Worm (Caenorhabditis elegans) whole organism, mixed stage, embryonic: ENCODE measurements around the gene txt-8.

ENCODE experiments used
- M03D4.4 ChIP-seq: sonication (generic microtip); optimal IDR thresholded peaks from 2 replicates; lab custom pipeline; 2017; ENCODE audit warnings: mild to moderate bottlenecking, missing genetic modification characterization, missing compliant biosample characterization
- bed-3 ChIP-seq: fragments of 200-800 bp; sonication (Bioruptor generic); optimal IDR thresholded peaks from 3 replicates; lab custom pipeline; 2018; ENCODE audit warnings: mild to moderate bottlenecking, missing genetic modification characterization, moderate library complexity, missing compliant biosample characterization
- blmp-1 ChIP-seq: fragments of 150-350 bp; optimal IDR thresholded peaks from 2 replicates; lab custom pipeline; 2014; ENCODE audit warnings: missing biosample characterization, missing genetic modification characterization
- ceh-39 ChIP-seq: fragments of 150-350 bp; optimal IDR thresholded peaks from 2 replicates; lab custom pipeline; 2014; ENCODE audit warnings: missing biosample characterization, missing genetic modification characterization
- ceh-43 ChIP-seq: fragments of 200-800 bp; sonication (Bioruptor generic); optimal IDR thresholded peaks from 2 replicates; lab custom pipeline; 2018; ENCODE audit warnings: mild to moderate bottlenecking, missing genetic modification characterization, moderate library complexity, missing compliant biosample characterization
- ceh-83 ChIP-seq: fragments of 200-800 bp; sonication (Bioruptor generic); optimal IDR thresholded peaks from 2 replicates; lab custom pipeline; 2018; ENCODE audit warnings: mild to moderate bottlenecking, missing genetic modification characterization, missing compliant biosample characterization
- ces-1 ChIP-seq: fragments of 150-350 bp; optimal IDR thresholded peaks from 2 replicates; lab custom pipeline; 2014; ENCODE audit warnings: missing biosample characterization, missing genetic modification reagents, missing genetic modification characterization
- cnd-1 ChIP-seq: fragments of 200-800 bp; sonication (Bioruptor generic); optimal IDR thresholded peaks from 2 replicates; lab custom pipeline; 2018; ENCODE audit warnings: mild to moderate bottlenecking, missing genetic modification characterization, missing compliant biosample characterization
- drap-1 ChIP-seq: fragments of 200-800 bp; sonication (Bioruptor generic); optimal IDR thresholded peaks from 3 replicates; lab custom pipeline; 2018; ENCODE audit warnings: mild to moderate bottlenecking, missing genetic modification characterization, missing compliant biosample characterization
- elt-1 ChIP-seq: sonication (generic microtip); optimal IDR thresholded peaks from 2 replicates; lab custom pipeline; 2017; ENCODE audit warnings: missing genetic modification characterization, mild to moderate bottlenecking, missing compliant biosample characterization, antibody characterized with exemption, moderate library complexity, borderline replicate concordance; ENCODE audit not compliant: insufficient read depth
- elt-3 ChIP-seq: fragments of 150-350 bp; optimal IDR thresholded peaks from 2 replicates; lab custom pipeline; 2014; ENCODE audit warnings: missing biosample characterization, missing genetic modification characterization
- flh-1 ChIP-seq: fragments of 200-800 bp; sonication (Bioruptor generic); optimal IDR thresholded peaks from 2 replicates; lab custom pipeline; 2018; ENCODE audit warnings: mild to moderate bottlenecking, missing genetic modification characterization, moderate library complexity, missing compliant biosample characterization
- hlh-1 ChIP-seq: fragments of 150-350 bp; optimal IDR thresholded peaks from 2 replicates; lab custom pipeline; 2014; ENCODE audit warnings: missing biosample characterization, missing genetic modification reagents, missing genetic modification characterization
- lin-13 ChIP-seq: fragments of 150-350 bp; optimal IDR thresholded peaks from 2 replicates; lab custom pipeline; 2014; ENCODE audit warnings: missing biosample characterization, missing genetic modification characterization
- lin-32 ChIP-seq: fragments of 200-800 bp; sonication (Bioruptor generic); optimal IDR thresholded peaks from 2 replicates; lab custom pipeline; 2018; ENCODE audit warnings: mild to moderate bottlenecking, missing genetic modification characterization, missing compliant biosample characterization
- mab-5 ChIP-seq: fragments of 150-350 bp; optimal IDR thresholded peaks from 2 replicates; lab custom pipeline; 2014; ENCODE audit warnings: missing biosample characterization, missing genetic modification characterization
- mep-1 ChIP-seq: fragments of 150-350 bp; optimal IDR thresholded peaks from 2 replicates; lab custom pipeline; 2017; ENCODE audit warnings: missing biosample characterization, missing genetic modification reagents, missing genetic modification characterization, inconsistent platforms
- mls-2 ChIP-seq: sonication (generic microtip); optimal IDR thresholded peaks from 2 replicates; lab custom pipeline; 2016; ENCODE audit warnings: mild to moderate bottlenecking, missing genetic modification characterization, moderate library complexity, missing compliant biosample characterization
- nhr-12 ChIP-seq: fragments of 150-350 bp; optimal IDR thresholded peaks from 2 replicates; lab custom pipeline; 2014; ENCODE audit warnings: missing biosample characterization, missing genetic modification characterization
- nhr-2 ChIP-seq: fragments of 150-350 bp; optimal IDR thresholded peaks from 2 replicates; lab custom pipeline; 2014; ENCODE audit warnings: missing biosample characterization, missing genetic modification characterization
- nhr-28 ChIP-seq: fragments of 150-350 bp; optimal IDR thresholded peaks from 2 replicates; lab custom pipeline; 2014; ENCODE audit warnings: missing biosample characterization, missing genetic modification characterization
- nhr-76 ChIP-seq: sonication (generic microtip); optimal IDR thresholded peaks from 2 replicates; lab custom pipeline; 2017; ENCODE audit warnings: missing biosample characterization, missing genetic modification characterization
- pha-4 ChIP-seq: fragments of 150-350 bp; optimal IDR thresholded peaks from 2 replicates; lab custom pipeline; 2018; ENCODE audit warnings: missing biosample characterization, missing genetic modification reagents, missing genetic modification characterization
- sem-2 ChIP-seq: fragments of 200-800 bp; sonication (Bioruptor generic); optimal IDR thresholded peaks from 2 replicates; lab custom pipeline; 2018; ENCODE audit warnings: mild to moderate bottlenecking, missing genetic modification characterization, missing compliant biosample characterization
- snpc-4 ChIP-seq: fragments of 150-350 bp; optimal IDR thresholded peaks from 2 replicates; lab custom pipeline; 2014; ENCODE audit warnings: missing biosample characterization, missing genetic modification characterization
- tbx-8 ChIP-seq: fragments of 200-800 bp; sonication (Bioruptor generic); optimal IDR thresholded peaks from 2 replicates; lab custom pipeline; 2018; ENCODE audit warnings: mild to moderate bottlenecking, missing genetic modification characterization, moderate library complexity, missing compliant biosample characterization
- unc-120 ChIP-seq: sonication (generic microtip); optimal IDR thresholded peaks from 2 replicates; lab custom pipeline; 2017; ENCODE audit warnings: missing genetic modification characterization, missing compliant biosample characterization; ENCODE audit not compliant: poor library complexity, severe bottlenecking
- unc-39 ChIP-seq: fragments of 150-350 bp; optimal IDR thresholded peaks from 2 replicates; lab custom pipeline; 2014; ENCODE audit warnings: missing biosample characterization, missing genetic modification characterization
- unc-62 ChIP-seq: fragments of 150-350 bp; optimal IDR thresholded peaks from 2 replicates; lab custom pipeline; 2014; ENCODE audit warnings: missing biosample characterization, missing genetic modification reagents, missing genetic modification characterization
- zip-8 ChIP-seq: fragments of 150-350 bp; optimal IDR thresholded peaks from 2 replicates; lab custom pipeline; 2014; ENCODE audit warnings: missing biosample characterization, missing genetic modification characterization
- ztf-11 ChIP-seq: fragments of 150-350 bp; optimal IDR thresholded peaks from 2 replicates; lab custom pipeline; 2014; ENCODE audit warnings: missing biosample characterization, missing genetic modification characterization

Gene txt-8

ce11 chrV:18414051-18414450 lies at the start of gene txt-8:
TSS of gene txt-8 (plus strand) at chrV:18414351.
- TF ChIP-seq nhr-2 (tag; lab: Kevin White, UChicago) (no peak), unc-62 (no peak), hlh-1 (tag; lab: Kevin White, UChicago) (no peak), ceh-83 (no peak), ztf-11 (tag; lab: Kevin White, UChicago) (no peak), elt-1 (no peak), bed-3 (GFP tag; lab: Kevin White, UChicago) (no peak)

ce11 chrV:18364558-18364957 lies 49.6 kb upstream of the txt-8 start, which contains the start of gene C08E8.9:
TSS of gene C08E8.9 (plus strand) at chrV:18364858.
- TF ChIP-seq blmp-1 (tag; lab: Kevin White, UChicago) (no peak), zip-8 (tag; lab: Kevin White, UChicago) (no peak), ceh-43 (GFP tag; lab: Kevin White, UChicago) (no peak), unc-120 (tag; lab: Kevin White, UChicago) (no peak), nhr-12 (tag; lab: Kevin White, UChicago) (no peak), hlh-1 (tag; lab: Kevin White, UChicago) (no peak), mls-2 (tag; lab: Kevin White, UChicago) (no peak), unc-39 (tag; lab: Kevin White, UChicago) (no peak), nhr-28 (tag; lab: Kevin White, UChicago) (no peak), flh-1 (GFP tag; lab: Kevin White, UChicago) (no peak), snpc-4 (tag; lab: Kevin White, UChicago) (no peak), lin-32 (GFP tag; lab: Kevin White, UChicago) (no peak), pha-4 (tag; lab: Kevin White, UChicago) (no peak), cnd-1 (tag; lab: Kevin White, UChicago) (no peak), mab-5 (tag; lab: Kevin White, UChicago) (no peak), nhr-76 (tag; lab: Kevin White, UChicago) (no peak), sem-2 (GFP tag; lab: Kevin White, UChicago) (no peak), ceh-83 (no peak), tbx-8 (GFP tag; lab: Kevin White, UChicago) (no peak), elt-1 (no peak)

ce11 chrV:18368322-18368721 lies 45.8 kb upstream of the txt-8 start, which contains the start of gene C08E8.6:
TSS of gene C08E8.6 (minus strand) at chrV:18368422.
- no peak for TF ChIP-seq cnd-1 (tag; lab: Kevin White, UChicago)
- no peak for TF ChIP-seq unc-120 (tag; lab: Kevin White, UChicago)
- TF ChIP-seq ceh-43 (GFP tag; lab: Kevin White, UChicago): no peak
- no peak for TF ChIP-seq mep-1 (tag; lab: Kevin White, UChicago)
- no peak for TF ChIP-seq ces-1 (GFP tag; lab: Kevin White, UChicago)
- no peak for TF ChIP-seq mls-2 (tag; lab: Kevin White, UChicago)
- no peak for TF ChIP-seq flh-1 (GFP tag; lab: Kevin White, UChicago)
- no peak for TF ChIP-seq drap-1 (GFP tag; lab: Kevin White, UChicago)
- TF ChIP-seq tbx-8 (GFP tag; lab: Kevin White, UChicago): no peak
- TF ChIP-seq hlh-1 (tag; lab: Kevin White, UChicago): no peak

- TF ChIP-seq mls-2 (tag; lab: Kevin White, UChicago) (no peak), snpc-4 (tag; lab: Kevin White, UChicago) (no peak), M03D4.4 (tag; lab: Kevin White, UChicago) (no peak), ztf-11 (tag; lab: Kevin White, UChicago) (no peak), nhr-12 (tag; lab: Kevin White, UChicago) (no peak)
Observed at ce11 chrV:18371028-18371427, 43.1 kb upstream of the txt-8 start.

- TF ChIP-seq elt-3 (tag; lab: Kevin White, UChicago) (peak; percentile 16), blmp-1 (tag; lab: Kevin White, UChicago) (no peak)
Observed at ce11 chrV:18371579-18371978, 42.6 kb upstream of the txt-8 start, which contains the start of gene C08E8.4. TSS of gene C08E8.4 (plus strand) at chrV:18371846.

- TF ChIP-seq zip-8 (tag; lab: Kevin White, UChicago) (no peak), flh-1 (GFP tag; lab: Kevin White, UChicago) (no peak), unc-120 (tag; lab: Kevin White, UChicago) (no peak), M03D4.4 (tag; lab: Kevin White, UChicago) (no peak), nhr-76 (tag; lab: Kevin White, UChicago) (no peak), mep-1 (tag; lab: Kevin White, UChicago) (no peak), unc-62 (no peak), tbx-8 (GFP tag; lab: Kevin White, UChicago) (no peak), ceh-39 (tag; lab: Kevin White, UChicago) (no peak), drap-1 (GFP tag; lab: Kevin White, UChicago) (no peak), lin-13 (no peak)
Observed at ce11 chrV:18374194-18374593, 40.0 kb upstream of the txt-8 start, which contains the start of gene Y51A2B.2. TSS of gene Y51A2B.2 (plus strand) at chrV:18374494.
